Worm (Caenorhabditis elegans) whole organism, young adult: ENCODE data around the gene C08A9.3.

Source experiments
- B0019.2 ChIP-seq: fragments of 200-800 bp; sonication (Bioruptor generic); conservative IDR thresholded peaks from 2 replicates; pipeline ENCODE4 v1.3.6; 2022; ENCODE audit warnings: missing genetic modification reagents, missing genetic modification characterization, missing compliant biosample characterization
- B0035.1 ChIP-seq: sonication (generic microtip); optimal IDR thresholded peaks from 2 replicates; lab custom pipeline; 2016; ENCODE audit warnings: missing genetic modification characterization, mild to moderate bottlenecking, missing compliant biosample characterization, missing genotype, missing genetic modification reagents
- C06A6.2 ChIP-seq: fragments of 200-800 bp; sonication (Bioruptor generic); conservative IDR thresholded peaks from 2 replicates; pipeline ENCODE4 v1.3.6; 2022; ENCODE audit warnings: missing genetic modification characterization, missing compliant biosample characterization
- C17E4.6 ChIP-seq: fragments of 200-800 bp; sonication (Bioruptor generic); IDR thresholded peaks from 2 replicates; pipeline ENCODE4 v1.3.6; 2022; ENCODE audit warnings: missing genetic modification reagents, missing genetic modification characterization, missing compliant biosample characterization
- F22D6.2 ChIP-seq: sonication (generic microtip); optimal IDR thresholded peaks from 2 replicates; lab custom pipeline; 2016; ENCODE audit warnings: mild to moderate bottlenecking, missing genetic modification characterization, missing compliant biosample characterization
- F57C9.4 ChIP-seq: sonication (generic microtip); optimal IDR thresholded peaks from 2 replicates; lab custom pipeline; 2017; ENCODE audit warnings: mild to moderate bottlenecking, missing genetic modification characterization, missing compliant biosample characterization
- K11D2.4 ChIP-seq: fragments of 200-800 bp; sonication (Bioruptor generic); IDR thresholded peaks from 2 replicates; pipeline ENCODE4 v1.3.6; 2022; ENCODE audit warnings: missing genetic modification reagents, missing genetic modification characterization, missing compliant biosample characterization
- T07F8.4 ChIP-seq: sonication (generic microtip); optimal IDR thresholded peaks from 2 replicates; lab custom pipeline; 2016; ENCODE audit warnings: mild to moderate bottlenecking, missing genetic modification characterization, moderate library complexity, missing compliant biosample characterization
- Y53G8AR.9 ChIP-seq: fragments of 200-800 bp; sonication (Bioruptor generic); conservative IDR thresholded peaks from 2 replicates; pipeline ENCODE4 v1.3.6; 2022; ENCODE audit warnings: missing genetic modification reagents, missing genetic modification characterization, missing compliant biosample characterization
- Y67H2A.10 ChIP-seq: fragments of 200-800 bp; sonication (Bioruptor generic); conservative IDR thresholded peaks from 2 replicates; pipeline ENCODE4 v1.3.6; 2022; ENCODE audit warnings: missing genetic modification reagents, missing genetic modification characterization, missing compliant biosample characterization
- Y79H2A.3 ChIP-seq: fragments of 200-800 bp; sonication (Bioruptor generic); conservative IDR thresholded peaks from 2 replicates; pipeline ENCODE4 v1.3.6; 2022; ENCODE audit warnings: missing genetic modification reagents, missing genetic modification characterization, missing compliant biosample characterization
- aptf-3 ChIP-seq: fragments of 200-800 bp; sonication (Bioruptor generic); IDR thresholded peaks from 2 replicates; pipeline ENCODE4 v1.3.6; 2022; ENCODE audit warnings: missing genetic modification characterization, missing compliant biosample characterization
- atf-7 ChIP-seq: sonication (generic microtip); optimal IDR thresholded peaks from 2 replicates; lab custom pipeline; 2017; ENCODE audit warnings: mild to moderate bottlenecking, missing genetic modification characterization, missing compliant biosample characterization
- bed-1 ChIP-seq: fragments of 200-800 bp; sonication (Bioruptor generic); IDR thresholded peaks from 2 replicates; pipeline ENCODE4 v1.3.6; 2022; ENCODE audit warnings: missing genetic modification reagents, missing genetic modification characterization, missing compliant biosample characterization
- ceh-100 ChIP-seq: fragments of 200-800 bp; sonication (Bioruptor generic); IDR thresholded peaks from 2 replicates; pipeline ENCODE4 v1.3.6; 2022; ENCODE audit warnings: missing genetic modification reagents, missing genetic modification characterization, missing compliant biosample characterization
- ceh-79 ChIP-seq: sonication (generic microtip); optimal IDR thresholded peaks from 2 replicates; lab custom pipeline; 2017; ENCODE audit warnings: mild to moderate bottlenecking, missing genetic modification characterization, missing compliant biosample characterization
- dpff-1 ChIP-seq: sonication (generic microtip); optimal IDR thresholded peaks from 2 replicates; lab custom pipeline; 2017; ENCODE audit warnings: mild to moderate bottlenecking, missing genetic modification characterization, missing compliant biosample characterization
- efl-1 ChIP-seq: fragments of 150-350 bp; optimal IDR thresholded peaks from 2 replicates; lab custom pipeline; 2014; ENCODE audit warnings: missing biosample characterization, missing genetic modification reagents, missing genetic modification characterization
- him-1 ChIP-seq: sonication (generic microtip); optimal IDR thresholded peaks from 2 replicates; lab custom pipeline; 2016; ENCODE audit warnings: missing genotype, missing genetic modification reagents, missing genetic modification characterization, missing compliant biosample characterization
- hmg-1.2 ChIP-seq: fragments of 200-800 bp; sonication (Bioruptor generic); IDR thresholded peaks from 2 replicates; pipeline ENCODE4 v1.3.6; 2022; ENCODE audit warnings: missing genetic modification reagents, missing genetic modification characterization, missing compliant biosample characterization
- hrde-1 ChIP-seq: sonication (generic microtip); optimal IDR thresholded peaks from 2 replicates; lab custom pipeline; 2016; ENCODE audit warnings: missing genetic modification characterization, mild to moderate bottlenecking, missing compliant biosample characterization, moderate library complexity, missing genotype, missing genetic modification reagents, borderline replicate concordance
- lin-35 ChIP-seq, 3 experiments: fragments of 150-350 bp in 2 of 3; sonication (generic microtip) in 1 of 3; optimal IDR thresholded peaks; 2 replicates each; lab custom pipeline; 2014 to 2018; ENCODE audit warnings: missing biosample characterization in 3 of 3, missing genetic modification characterization in 3 of 3, missing genetic modification reagents in 3 of 3
- lin-40 ChIP-seq: sonication (generic microtip); optimal IDR thresholded peaks from 2 replicates; lab custom pipeline; 2016; ENCODE audit warnings: missing genetic modification characterization, mild to moderate bottlenecking, missing compliant biosample characterization, missing genotype, missing genetic modification reagents
- lir-1 ChIP-seq: fragments of 200-800 bp; sonication (Bioruptor generic); conservative IDR thresholded peaks from 2 replicates; pipeline ENCODE4 v1.3.6; 2022; ENCODE audit warnings: missing genetic modification reagents, missing genetic modification characterization, missing compliant biosample characterization
- lsl-1 ChIP-seq: fragments of 200-800 bp; sonication (Bioruptor generic); optimal IDR thresholded peaks from 2 replicates; lab custom pipeline; 2018; ENCODE audit warnings: mild to moderate bottlenecking, missing genetic modification characterization, moderate library complexity, missing compliant biosample characterization
- madf-10 ChIP-seq: sonication (generic microtip); optimal IDR thresholded peaks from 2 replicates; lab custom pipeline; 2016; ENCODE audit warnings: mild to moderate bottlenecking, missing genetic modification characterization, missing compliant biosample characterization
- madf-3 ChIP-seq: fragments of 200-800 bp; sonication (Bioruptor generic); IDR thresholded peaks from 2 replicates; pipeline ENCODE4 v1.3.6; 2022; ENCODE audit warnings: missing genetic modification reagents, missing genetic modification characterization, missing compliant biosample characterization
- madf-6 ChIP-seq: fragments of 200-800 bp; sonication (Bioruptor generic); IDR thresholded peaks from 2 replicates; pipeline ENCODE4 v1.3.6; 2022; ENCODE audit warnings: missing genetic modification reagents, missing genetic modification characterization, missing compliant biosample characterization
- madf-8 ChIP-seq: fragments of 200-800 bp; sonication (Bioruptor generic); conservative IDR thresholded peaks from 2 replicates; pipeline ENCODE4 v1.3.6; 2022; ENCODE audit warnings: missing genetic modification reagents, missing genetic modification characterization, missing compliant biosample characterization
- mcd-1 ChIP-seq: fragments of 200-800 bp; sonication (Bioruptor generic); IDR thresholded peaks from 2 replicates; pipeline ENCODE4 v1.3.6; 2022; ENCODE audit warnings: missing genetic modification reagents, missing genetic modification characterization, missing compliant biosample characterization
- mxl-1 ChIP-seq: sonication (generic microtip); optimal IDR thresholded peaks from 2 replicates; lab custom pipeline; 2016; ENCODE audit warnings: missing genetic modification characterization, missing compliant biosample characterization
- nfya-2 ChIP-seq: fragments of 200-800 bp; sonication (Bioruptor generic); IDR thresholded peaks from 2 replicates; pipeline ENCODE4 v1.3.6; 2022; ENCODE audit warnings: missing genetic modification reagents, missing genetic modification characterization, missing compliant biosample characterization
- nfyb-1 ChIP-seq: fragments of 200-800 bp; sonication (Bioruptor generic); IDR thresholded peaks from 2 replicates; pipeline ENCODE4 v1.3.6; 2022; ENCODE audit warnings: missing genetic modification reagents, missing genetic modification characterization, missing compliant biosample characterization
- nhr-80 ChIP-seq: sonication (generic microtip); optimal IDR thresholded peaks from 2 replicates; lab custom pipeline; 2016; ENCODE audit warnings: missing genetic modification characterization, missing compliant biosample characterization
- sea-2 ChIP-seq: fragments of 200-800 bp; sonication (Bioruptor generic); IDR thresholded peaks from 2 replicates; pipeline ENCODE4 v1.3.6; 2022; ENCODE audit warnings: missing genetic modification characterization, missing compliant biosample characterization
- snpc-1.1 ChIP-seq: sonication (generic microtip); optimal IDR thresholded peaks from 2 replicates; lab custom pipeline; 2017; ENCODE audit warnings: missing genetic modification characterization, mild to moderate bottlenecking, missing compliant biosample characterization, antibody characterized with exemption, moderate library complexity, missing genotype, missing genetic modification reagents; ENCODE audit not compliant: insufficient read depth
- snpc-3.4 ChIP-seq: sonication (generic microtip); optimal IDR thresholded peaks from 2 replicates; lab custom pipeline; 2017; ENCODE audit warnings: missing genetic modification characterization, mild to moderate bottlenecking, missing compliant biosample characterization, antibody characterized with exemption, moderate library complexity, missing genotype, missing genetic modification reagents
- snpc-4 ChIP-seq, 5 experiments: fragments of 150-350 bp in 1 of 5; sonication (generic microtip) in 4 of 5; optimal IDR thresholded peaks; 2 replicates each; lab custom pipeline; 2014 to 2018; ENCODE audit warnings: missing genetic modification characterization in 5 of 5, missing biosample characterization in 3 of 5, antibody characterized with exemption in 2 of 5, mild to moderate bottlenecking in 2 of 5, missing compliant biosample characterization in 2 of 5, missing genotype in 2 of 5, moderate library complexity in 2 of 5, missing genetic modification reagents in 1 of 5
- somi-1 ChIP-seq: fragments of 200-800 bp; sonication (Bioruptor generic); optimal IDR thresholded peaks from 2 replicates; lab custom pipeline; 2018; ENCODE audit warnings: mild to moderate bottlenecking, missing genetic modification characterization, missing compliant biosample characterization
- sptf-2 ChIP-seq: fragments of 200-800 bp; sonication (Bioruptor generic); optimal IDR thresholded peaks from 2 replicates; lab custom pipeline; 2018; ENCODE audit warnings: mild to moderate bottlenecking, missing genetic modification characterization, missing compliant biosample characterization
- tbp1 ChIP-seq: fragments of 200-800 bp; sonication (Bioruptor generic); optimal IDR thresholded peaks from 2 replicates; lab custom pipeline; 2018; ENCODE audit warnings: mild to moderate bottlenecking, missing genetic modification characterization, missing compliant biosample characterization
- unc-62 ChIP-seq: fragments of 150-350 bp; optimal IDR thresholded peaks from 2 replicates; lab custom pipeline; 2014; ENCODE audit warnings: missing biosample characterization, missing genetic modification reagents, missing genetic modification characterization
- zfh-2 ChIP-seq: fragments of 200-800 bp; sonication (Bioruptor generic); conservative IDR thresholded peaks from 2 replicates; pipeline ENCODE4 v1.3.6; 2022; ENCODE audit warnings: missing genetic modification reagents, missing genetic modification characterization, missing compliant biosample characterization
- ztf-25 ChIP-seq: fragments of 200-800 bp; sonication (Bioruptor generic); IDR thresholded peaks from 2 replicates; pipeline ENCODE4 v1.3.6; 2022; ENCODE audit warnings: missing genetic modification reagents, missing genetic modification characterization, missing compliant biosample characterization

Gene C08A9.3

ce11 chrX:17055836-17056783 lies 37.0 kb downstream of the C08A9.3 start (continued):
- TF ChIP-seq tbp1 (no peak), madf-3 (GFP tag; lab: Robert Waterston, UW) (no peak), sptf-2 (GFP tag; lab: Kevin White, UChicago) (no peak), nhr-80 (tag; lab: Kevin White, UChicago) (peak; percentile 33), Y53G8AR.9 (GFP tag; lab: Robert Waterston, UW) (no peak), hrde-1 (tag; lab: Kevin White, UChicago) (no peak), ztf-25 (GFP tag; lab: Robert Waterston, UW) (no peak), B0035.1 (tag; lab: Kevin White, UChicago) (no peak), madf-8 (no peak), T07F8.4 (no peak), nfya-2 (no peak), madf-6 (GFP tag; lab: Robert Waterston, UW) (no peak), lir-1 (GFP tag; lab: Robert Waterston, UW) (no peak), Y79H2A.3 (GFP tag; lab: Robert Waterston, UW) (no peak), snpc-4 (GFP tag; optimal IDR thresholded peaks at IDR 0.05; lab: Kevin White, UChicago) (no peak), snpc-4 (tag; optimal IDR thresholded peaks at IDR 0.05; lab: Kevin White, UChicago) (peak; percentile 25 to 81 (median 64)), bed-1 (no peak), C06A6.2 (GFP tag; lab: Robert Waterston, UW) (no peak), mcd-1 (GFP tag; lab: Robert Waterston, UW) (no peak), K11D2.4 (no peak)

- TF ChIP-seq mxl-1 (tag; lab: Kevin White, UChicago) = no peak
- no peak for TF ChIP-seq hmg-1.2
- no peak for TF ChIP-seq nfyb-1 (GFP tag; lab: Robert Waterston, UW)
- TF ChIP-seq madf-8 = no peak
- TF ChIP-seq snpc-4 (GFP tag; optimal IDR thresholded peaks at IDR 0.05; lab: Kevin White, UChicago) = no peak
- no peak for TF ChIP-seq snpc-4 (tag; optimal IDR thresholded peaks at IDR 0.05; lab: Kevin White, UChicago)
- TF ChIP-seq lin-40 = no peak
- no peak for TF ChIP-seq F57C9.4 (tag; lab: Kevin White, UChicago)
- TF ChIP-seq dpff-1 (tag; lab: Kevin White, UChicago) = no peak
- TF ChIP-seq madf-10 = no peak
- TF ChIP-seq aptf-3 (GFP tag; lab: Robert Waterston, UW) = no peak
- no peak for TF ChIP-seq unc-62
- no peak for TF ChIP-seq him-1 (tag; lab: Kevin White, UChicago)
- TF ChIP-seq snpc-3.4 (tag; lab: Kevin White, UChicago) = no peak
- no peak for TF ChIP-seq F22D6.2 (tag; lab: Kevin White, UChicago)
Observed at ce11 chrX:17055481-17055835, 37.6 kb downstream of the C08A9.3 start, which contains the start of gene gcy-11. gcy-11 (minus strand) TSS chrX:17055581.

- TF ChIP-seq lir-1 (GFP tag; lab: Robert Waterston, UW) (no peak), somi-1 (GFP tag; lab: Kevin White, UChicago) (no peak), zfh-2 (no peak), ceh-79 (tag; lab: Kevin White, UChicago) (no peak), Y67H2A.10 (GFP tag; lab: Robert Waterston, UW) (no peak), lsl-1 (GFP tag; lab: Kevin White, UChicago) (no peak), atf-7 (tag; lab: Kevin White, UChicago) (no peak), B0019.2 (GFP tag; lab: Robert Waterston, UW) (no peak), B0035.1 (tag; lab: Kevin White, UChicago) (no peak), K11D2.4 (no peak), snpc-1.1 (no peak), ceh-100 (GFP tag; lab: Robert Waterston, UW) (no peak), sea-2 (GFP tag; lab: Robert Waterston, UW) (no peak), madf-6 (GFP tag; lab: Robert Waterston, UW) (0 out of 2 replicates have a peak, but pooled peaks have one; percentile 17), C17E4.6 (GFP tag; lab: Robert Waterston, UW) (no peak), efl-1 (GFP tag; lab: Kevin White, UChicago) (peak; percentile 22), lin-35 (GFP tag; optimal IDR thresholded peaks at IDR 0.05; lab: Kevin White, UChicago) (no peak)
Observed at ce11 chrX:17054121-17054520, 39.0 kb downstream of the C08A9.3 start.
